Worm (Caenorhabditis elegans) whole organism, L4 larva: ENCODE data around the gene C25H3.3.

Source experiments
- F10B5.3 ChIP-seq: sonication (generic microtip); optimal IDR thresholded peaks from 2 replicates; lab custom pipeline; 2016; ENCODE audit warnings: mild to moderate bottlenecking, missing genetic modification characterization, missing compliant biosample characterization
- F37D6.2 ChIP-seq: sonication (generic microtip); optimal IDR thresholded peaks from 2 replicates; lab custom pipeline; 2016; ENCODE audit warnings: mild to moderate bottlenecking, missing genetic modification characterization, missing compliant biosample characterization
- R02D3.7 ChIP-seq: fragments of 150-350 bp; sonication (generic microtip); optimal IDR thresholded peaks from 3 replicates; lab custom pipeline; 2014; ENCODE audit warnings: missing biosample characterization, missing genetic modification characterization
- T20F7.1 ChIP-seq: fragments of 200-800 bp; sonication (Bioruptor generic); optimal IDR thresholded peaks from 2 replicates; lab custom pipeline; 2018; ENCODE audit warnings: mild to moderate bottlenecking, missing genetic modification characterization, missing compliant biosample characterization
- T26A8.4 ChIP-seq: fragments of 200-800 bp; sonication (Bioruptor generic); IDR thresholded peaks from 2 replicates; pipeline ENCODE4 v1.3.6; 2022; ENCODE audit warnings: missing genetic modification characterization, missing compliant biosample characterization
- aha-1 ChIP-seq: fragments of 150-350 bp; peaks from one replicate; lab custom pipeline; 2014; ENCODE audit warnings: missing biosample characterization, missing genetic modification characterization
- aly-2 ChIP-seq: sonication (generic microtip); optimal IDR thresholded peaks from 2 replicates; lab custom pipeline; 2018; ENCODE audit warnings: missing biosample characterization, missing genetic modification characterization
- ceh-20 ChIP-seq: fragments of 200-800 bp; sonication (Bioruptor generic); IDR thresholded peaks from 2 replicates; pipeline ENCODE4 v1.3.6; 2022; ENCODE audit warnings: missing genetic modification reagents, missing genetic modification characterization, missing compliant biosample characterization
- ceh-44 ChIP-seq: fragments of 200-800 bp; sonication (Bioruptor generic); IDR thresholded peaks from 2 replicates; pipeline ENCODE4 v1.3.6; 2022; ENCODE audit warnings: missing genetic modification reagents, missing genetic modification characterization, missing compliant biosample characterization
- ceh-82 ChIP-seq: sonication (generic microtip); optimal IDR thresholded peaks from 2 replicates; lab custom pipeline; 2017; ENCODE audit warnings: missing biosample characterization, missing genetic modification characterization
- ces-1 ChIP-seq: fragments of 150-350 bp; sonication (generic microtip); optimal IDR thresholded peaks from 4 replicates; lab custom pipeline; 2014; ENCODE audit warnings: missing biosample characterization, missing genetic modification reagents, missing genetic modification characterization
- ctbp-1 ChIP-seq: fragments of 200-800 bp; sonication (Bioruptor generic); IDR thresholded peaks from 2 replicates; pipeline ENCODE4 v1.3.6; 2022; ENCODE audit warnings: missing genetic modification reagents, missing genetic modification characterization, missing compliant biosample characterization
- daf-16 ChIP-seq, 3 experiments: sonication (generic microtip); optimal IDR thresholded peaks; 2 replicates each; lab custom pipeline; 2016 to 2017; ENCODE audit warnings: missing genetic modification characterization in 3 of 3, missing genetic modification reagents in 3 of 3, mild to moderate bottlenecking in 2 of 3, missing compliant biosample characterization in 2 of 3, missing biosample characterization in 1 of 3, moderate library complexity in 1 of 3
- daf-19 ChIP-seq: fragments of 200-800 bp; sonication (Bioruptor generic); conservative IDR thresholded peaks from 2 replicates; pipeline ENCODE4 v1.3.6; 2022; ENCODE audit warnings: missing genetic modification characterization, missing compliant biosample characterization
- dmd-6 ChIP-seq: fragments of 200-800 bp; sonication (Bioruptor generic); IDR thresholded peaks from 2 replicates; pipeline ENCODE4 v1.3.6; 2022; ENCODE audit warnings: missing genetic modification reagents, missing genetic modification characterization, missing compliant biosample characterization
- dmd-8 ChIP-seq: fragments of 200-800 bp; sonication (Bioruptor generic); IDR thresholded peaks from 2 replicates; pipeline ENCODE4 v1.3.6; 2022; ENCODE audit warnings: missing genetic modification characterization, missing compliant biosample characterization
- dpl-1 ChIP-seq: fragments of 150-350 bp; optimal IDR thresholded peaks from 2 replicates; lab custom pipeline; 2014; ENCODE audit warnings: missing biosample characterization, missing genetic modification reagents, missing genetic modification characterization
- egl-27 ChIP-seq: sonication (generic microtip); optimal IDR thresholded peaks from 3 replicates; lab custom pipeline; 2017; ENCODE audit warnings: missing biosample characterization, missing genetic modification reagents, missing genetic modification characterization
- fkh-10 ChIP-seq: fragments of 150-350 bp; optimal IDR thresholded peaks from 2 replicates; lab custom pipeline; 2014; ENCODE audit warnings: missing biosample characterization, missing genetic modification reagents, missing genetic modification characterization
- hif-1 ChIP-seq, 2 experiments: sonication (generic microtip); optimal IDR thresholded peaks; 2 replicates each; lab custom pipeline; 2016 to 2017; ENCODE audit warnings: missing compliant biosample characterization in 2 of 2, missing genetic modification characterization in 2 of 2, missing genetic modification reagents in 2 of 2, missing genotype in 2 of 2, mild to moderate bottlenecking in 1 of 2
- jun-1 ChIP-seq: fragments of 150-350 bp; optimal IDR thresholded peaks from 2 replicates; lab custom pipeline; 2014; ENCODE audit warnings: missing biosample characterization, missing genetic modification reagents, missing genetic modification characterization
- lin-1 ChIP-seq: fragments of 200-800 bp; sonication (Bioruptor generic); IDR thresholded peaks from 2 replicates; pipeline ENCODE4 v1.3.6; 2022; ENCODE audit warnings: missing genetic modification reagents, missing genetic modification characterization, missing compliant biosample characterization
- lin-39 ChIP-seq: fragments of 150-350 bp; optimal IDR thresholded peaks from 2 replicates; lab custom pipeline; 2014; ENCODE audit warnings: missing biosample characterization, missing genetic modification reagents, missing genetic modification characterization
- lsy-2 ChIP-seq, 2 experiments: fragments of 150-350 bp in 1 of 2; sonication (generic microtip) in 1 of 2; optimal IDR thresholded peaks; 2 replicates each; lab custom pipeline; 2014 to 2017; ENCODE audit warnings: missing biosample characterization in 2 of 2, missing genetic modification characterization in 2 of 2
- mdl-1 ChIP-seq, 2 experiments: fragments of 150-350 bp in 1 of 2; sonication (generic microtip) in 1 of 2; optimal IDR thresholded peaks; 2 replicates each; lab custom pipeline; 2014 to 2017; ENCODE audit warnings: missing biosample characterization in 2 of 2, missing genetic modification characterization in 2 of 2
- mep-1 ChIP-seq: fragments of 150-350 bp; sonication (generic microtip); optimal IDR thresholded peaks from 3 replicates; lab custom pipeline; 2014; ENCODE audit warnings: missing biosample characterization, missing genetic modification characterization
- mes-2 ChIP-seq: sonication (generic microtip); optimal IDR thresholded peaks from 2 replicates; lab custom pipeline; 2016; ENCODE audit warnings: missing genotype, mild to moderate bottlenecking, missing genetic modification characterization, missing compliant biosample characterization; ENCODE audit not compliant: poor library complexity, severe bottlenecking
- mxl-3 ChIP-seq: fragments of 200-800 bp; sonication (Bioruptor generic); optimal IDR thresholded peaks from 2 replicates; lab custom pipeline; 2018; ENCODE audit warnings: mild to moderate bottlenecking, missing genetic modification characterization, missing compliant biosample characterization
- nhr-102 ChIP-seq: sonication (generic microtip); optimal IDR thresholded peaks from 2 replicates; lab custom pipeline; 2016; ENCODE audit warnings: mild to moderate bottlenecking, missing genetic modification characterization, moderate library complexity, missing compliant biosample characterization
- nhr-6 ChIP-seq: fragments of 150-350 bp; optimal IDR thresholded peaks from 2 replicates; lab custom pipeline; 2014; ENCODE audit warnings: missing biosample characterization, missing genetic modification characterization
- nhr-76 ChIP-seq: fragments of 150-350 bp; optimal IDR thresholded peaks from 2 replicates; lab custom pipeline; 2014; ENCODE audit warnings: missing biosample characterization, missing genetic modification characterization
- pha-4 ChIP-seq, 2 experiments: fragments of 150-350 bp in 1 of 2; fragments of 200-800 bp in 1 of 2; sonication (Bioruptor generic) in 1 of 2; IDR thresholded peaks in 1 of 2; optimal IDR thresholded peaks in 1 of 2; 2 replicates each; pipeline versions ENCODE4 v1.3.6 to Lab custom; 2014 to 2022; ENCODE audit warnings: missing genetic modification characterization in 2 of 2, missing genetic modification reagents in 2 of 2, missing biosample characterization in 1 of 2, missing compliant biosample characterization in 1 of 2
- pqm-1 ChIP-seq: sonication (generic microtip); optimal IDR thresholded peaks from 2 replicates; lab custom pipeline; 2017; ENCODE audit warnings: missing biosample characterization, missing genetic modification characterization
- saeg-2 ChIP-seq: fragments of 200-800 bp; sonication (Bioruptor generic); IDR thresholded peaks from 2 replicates; pipeline ENCODE4 v1.3.6; 2022; ENCODE audit warnings: missing genetic modification reagents, missing genetic modification characterization, missing compliant biosample characterization
- sdz-12 ChIP-seq: fragments of 200-800 bp; sonication (Bioruptor generic); optimal IDR thresholded peaks from 2 replicates; lab custom pipeline; 2018; ENCODE audit warnings: mild to moderate bottlenecking, missing genetic modification characterization, missing compliant biosample characterization
- set-16 ChIP-seq: fragments of 200-800 bp; sonication (Bioruptor generic); IDR thresholded peaks from 2 replicates; pipeline ENCODE4 v1.3.6; 2022; ENCODE audit warnings: missing genetic modification reagents, missing genetic modification characterization, missing compliant biosample characterization
- snpc-4 ChIP-seq: fragments of 150-350 bp; optimal IDR thresholded peaks from 2 replicates; lab custom pipeline; 2014; ENCODE audit warnings: missing biosample characterization, missing genetic modification characterization
- unc-39 ChIP-seq: sonication (generic microtip); optimal IDR thresholded peaks from 2 replicates; lab custom pipeline; 2017; ENCODE audit warnings: missing biosample characterization, missing genetic modification characterization
- unc-62 ChIP-seq, 3 experiments: fragments of 150-350 bp in 1 of 3; sonication (generic microtip); optimal IDR thresholded peaks in 2 of 3; peaks in 1 of 3; 1 replicate in 1 of 3; 2 replicates in 2 of 3; lab custom pipeline; 2014 to 2017; ENCODE audit warnings: missing biosample characterization in 3 of 3, missing genetic modification characterization in 3 of 3, missing genetic modification reagents in 3 of 3, missing genotype in 1 of 3
- vab-7 ChIP-seq: fragments of 200-800 bp; sonication (Bioruptor generic); IDR thresholded peaks from 2 replicates; pipeline ENCODE4 v1.3.6; 2022; ENCODE audit warnings: missing genetic modification reagents, missing genetic modification characterization, missing compliant biosample characterization
- zfp-3 ChIP-seq: fragments of 200-800 bp; sonication (Bioruptor generic); conservative IDR thresholded peaks from 2 replicates; pipeline ENCODE4 v1.3.6; 2022; ENCODE audit warnings: missing genetic modification reagents, missing genetic modification characterization, missing compliant biosample characterization

Gene C25H3.3

DNA sequence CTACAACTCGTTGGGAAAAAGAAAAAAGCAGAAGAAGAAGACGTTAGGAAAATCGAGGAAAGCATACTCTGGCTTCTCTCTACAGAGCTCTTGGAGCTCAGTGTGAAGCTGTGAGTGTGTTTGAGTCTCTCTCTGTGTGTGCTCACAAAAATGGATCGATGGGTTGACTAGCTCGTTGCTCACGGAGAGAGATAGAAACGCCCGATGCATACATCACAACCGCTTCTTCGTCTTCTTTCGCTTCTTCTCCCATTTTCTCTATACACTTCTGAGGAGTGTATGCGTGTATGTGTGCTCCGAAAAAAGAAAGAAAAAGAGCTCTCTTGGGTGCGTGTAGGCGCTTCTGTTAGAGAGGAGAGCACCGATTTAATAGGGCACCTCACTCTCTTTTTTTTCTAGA lies 31.1 kb downstream of the C25H3.3 start (continued):
- TF ChIP-seq F37D6.2 (tag; lab: Kevin White, UChicago) (peak; percentile 61), aly-2 (tag; lab: Kevin White, UChicago) (no peak), ctbp-1 (GFP tag; lab: Robert Waterston, UW) (peak; percentile 73), vab-7 (GFP tag; lab: Robert Waterston, UW) (peak; percentile 35; the same call in 1 of the 2 replicates), egl-27 (tag; lab: Kevin White, UChicago) (no peak), F10B5.3 (tag; lab: Kevin White, UChicago) (no peak), nhr-6 (tag; lab: Kevin White, UChicago) (no peak), nhr-76 (tag; lab: Kevin White, UChicago) (no peak), ceh-44 (GFP tag; lab: Robert Waterston, UW) (no peak), T20F7.1 (GFP tag; lab: Kevin White, UChicago) (no peak), set-16 (GFP tag; lab: Robert Waterston, UW) (no peak), daf-16 (GFP tag; optimal IDR thresholded peaks at IDR 0.05; lab: Kevin White, UChicago) (no peak), daf-16 (tag; optimal IDR thresholded peaks at IDR 0.05; lab: Kevin White, UChicago) (no peak), ceh-20 (peak; percentile 46; the same call in 1 of the 2 replicates), daf-19 (peak; percentile 56; the same call in 1 of the 2 replicates), dmd-8 (GFP tag; lab: Robert Waterston, UW) (no peak), mdl-1 (tag; optimal IDR thresholded peaks at IDR 0.05; lab: Kevin White, UChicago) (peak in 1 of 2 experiments; percentile 47), ceh-82 (tag; lab: Kevin White, UChicago) (no peak), T26A8.4 (GFP tag; lab: Robert Waterston, UW) (no peak), mes-2 (no peak), R02D3.7 (no peak), ces-1 (GFP tag; lab: Kevin White, UChicago) (peak; percentile 67), mep-1 (peak; percentile 86), unc-39 (tag; lab: Kevin White, UChicago) (no peak), hif-1 (tag; optimal IDR thresholded peaks at IDR 0.05; lab: Kevin White, UChicago) (peak in 1 of 2 experiments; percentile 37), pqm-1 (tag; lab: Kevin White, UChicago) (no peak), dmd-6 (GFP tag; lab: Robert Waterston, UW) (peak; percentile 21; the same call in 1 of the 2 replicates), dpl-1 (GFP tag; lab: Kevin White, UChicago) (peak; percentile 15), pha-4 (GFP tag; IDR thresholded peaks at IDR 0.05; lab: Robert Waterston, UW) (no peak), pha-4 (tag; optimal IDR thresholded peaks at IDR 0.05; lab: Kevin White, UChicago) (no peak), sdz-12 (GFP tag; lab: Kevin White, UChicago) (no peak), lsy-2 (tag; optimal IDR thresholded peaks at IDR 0.05; lab: Kevin White, UChicago) (peak; percentile 70 to 71), saeg-2 (GFP tag; lab: Robert Waterston, UW) (no peak), mxl-3 (GFP tag; lab: Kevin White, UChicago) (no peak), jun-1 (tag; lab: Kevin White, UChicago) (no peak), aha-1 (peak; percentile 75), lin-39 (tag; lab: Kevin White, UChicago) (no peak), nhr-102 (no peak), snpc-4 (tag; lab: Kevin White, UChicago) (no peak)
- TF ChIP-seq, all 104 proteins: peak for 19

- TF ChIP-seq lin-1 (GFP tag; lab: Robert Waterston, UW) (no peak), lsy-2 (tag; optimal IDR thresholded peaks at IDR 0.05; lab: Kevin White, UChicago) (no peak), unc-62 (GFP tag; optimal IDR thresholded peaks at IDR 0.05 in 1 of 2; lab: Kevin White, UChicago) (peak in 1 of 2 experiments; percentile 35), unc-62 (tag; optimal IDR thresholded peaks at IDR 0.05; lab: Kevin White, UChicago) (no peak), fkh-10 (peak; percentile 10), zfp-3 (GFP tag; lab: Robert Waterston, UW) (no peak), ctbp-1 (GFP tag; lab: Robert Waterston, UW) (0 out of 2 replicates have a peak, but pooled peaks have one; percentile 14), dmd-6 (GFP tag; lab: Robert Waterston, UW) (no peak)
- TF ChIP-seq, all 104 proteins: peak for 3
Observed at ce11 chrII:5727707-5728106, 33.7 kb downstream of the C25H3.3 start, which contains the start of gene rab-3. rab-3 (minus strand) TSS chrII:5727853.
